Worm (Caenorhabditis elegans) whole organism, L2 larva: ENCODE results near the gene Y45F3A.5.

Experiments used
- R02D3.7 ChIP-seq: fragments of 150-350 bp; optimal IDR thresholded peaks from 2 replicates; lab custom pipeline; 2014; ENCODE audit warnings: missing biosample characterization, missing genetic modification characterization
- ama-1 ChIP-seq: fragments of 150-350 bp; optimal IDR thresholded peaks from 2 replicates; lab custom pipeline; 2018; ENCODE audit warnings: inconsistent platforms
- ceh-82 ChIP-seq: fragments of 150-350 bp; optimal IDR thresholded peaks from 2 replicates; lab custom pipeline; 2014; ENCODE audit warnings: missing biosample characterization, missing genetic modification characterization
- elt-3 ChIP-seq: sonication (generic microtip); optimal IDR thresholded peaks from 2 replicates; lab custom pipeline; 2017; ENCODE audit warnings: missing biosample characterization, missing genetic modification characterization
- lin-13 ChIP-seq: fragments of 150-350 bp; optimal IDR thresholded peaks from 2 replicates; lab custom pipeline; 2014; ENCODE audit warnings: missing biosample characterization, missing genetic modification reagents, missing genetic modification characterization
- lin-39 ChIP-seq: fragments of 150-350 bp; optimal IDR thresholded peaks from 2 replicates; lab custom pipeline; 2014; ENCODE audit warnings: missing biosample characterization, missing genetic modification reagents, missing genetic modification characterization
- mab-5 ChIP-seq: fragments of 150-350 bp; optimal IDR thresholded peaks from 2 replicates; lab custom pipeline; 2014; ENCODE audit warnings: missing biosample characterization, missing genetic modification characterization
- nhr-11 ChIP-seq: fragments of 150-350 bp; optimal IDR thresholded peaks from 2 replicates; lab custom pipeline; 2014; ENCODE audit warnings: missing biosample characterization, missing genetic modification characterization
- nhr-12 ChIP-seq: fragments of 150-350 bp; optimal IDR thresholded peaks from 2 replicates; lab custom pipeline; 2014; ENCODE audit warnings: missing biosample characterization, missing genetic modification characterization
- nhr-25 ChIP-seq: fragments of 150-350 bp; sonication (generic microtip); optimal IDR thresholded peaks from 3 replicates; lab custom pipeline; 2014; ENCODE audit warnings: missing biosample characterization, missing genetic modification characterization
- nhr-77 ChIP-seq: fragments of 150-350 bp; optimal IDR thresholded peaks from 2 replicates; lab custom pipeline; 2014; ENCODE audit warnings: missing biosample characterization, missing genetic modification characterization
- snpc-4 ChIP-seq: fragments of 150-350 bp; optimal IDR thresholded peaks from 2 replicates; lab custom pipeline; 2014; ENCODE audit warnings: missing biosample characterization, missing genetic modification characterization
- ztf-11 ChIP-seq: sonication (generic microtip); optimal IDR thresholded peaks from 2 replicates; lab custom pipeline; 2017; ENCODE audit warnings: missing biosample characterization, missing genetic modification characterization

DNA sequence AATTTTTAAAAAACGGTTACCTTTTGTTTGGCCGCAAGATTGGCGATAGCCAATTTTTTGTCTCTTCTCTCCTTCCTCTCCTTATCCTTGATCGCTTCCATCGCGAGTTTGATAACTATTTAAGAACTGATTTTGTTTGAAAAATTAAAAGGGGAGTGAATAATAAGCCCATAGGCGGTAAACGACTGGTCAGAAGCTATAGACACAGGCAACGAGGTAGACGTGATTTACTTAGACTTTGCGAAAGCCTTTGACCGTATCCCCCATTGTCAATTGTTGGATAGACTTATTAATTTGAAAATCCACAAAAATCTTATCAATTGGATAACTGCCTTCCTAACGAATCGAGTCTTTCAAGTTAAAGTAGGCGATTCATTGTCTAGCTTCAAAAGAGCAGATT is at the start of gene Y45F3A.5:
- TF ChIP-seq ceh-82 (tag; lab: Kevin White, UChicago) (no peak), lin-13 (GFP tag; lab: Kevin White, UChicago) (no peak), nhr-77 (tag; lab: Kevin White, UChicago) (no peak), snpc-4 (tag; lab: Kevin White, UChicago) (no peak), mab-5 (tag; lab: Kevin White, UChicago) (no peak), ztf-11 (no peak), nhr-25 (no peak), lin-39 (tag; lab: Kevin White, UChicago) (no peak), nhr-11 (no peak), elt-3 (tag; lab: Kevin White, UChicago) (no peak), ama-1 (lab: Kevin White, UChicago) (no peak), R02D3.7 (no peak), nhr-12 (tag; lab: Kevin White, UChicago) (no peak)
